Worm (Caenorhabditis elegans) whole organism, midembryonic: ENCODE results near the gene emc-5.

Experiments
- flt-1 ChIP-seq: fragments of 200-800 bp; sonication (Bioruptor generic); IDR thresholded peaks from 2 replicates; pipeline ENCODE4 v1.3.6; 2022; ENCODE audit warnings: missing genetic modification characterization, missing compliant biosample characterization
- ztf-23 ChIP-seq: fragments of 200-800 bp; sonication (Bioruptor generic); IDR thresholded peaks from 2 replicates; pipeline ENCODE4 v1.3.6; 2022; ENCODE audit warnings: missing genetic modification reagents, missing genetic modification characterization, missing compliant biosample characterization

DNA sequence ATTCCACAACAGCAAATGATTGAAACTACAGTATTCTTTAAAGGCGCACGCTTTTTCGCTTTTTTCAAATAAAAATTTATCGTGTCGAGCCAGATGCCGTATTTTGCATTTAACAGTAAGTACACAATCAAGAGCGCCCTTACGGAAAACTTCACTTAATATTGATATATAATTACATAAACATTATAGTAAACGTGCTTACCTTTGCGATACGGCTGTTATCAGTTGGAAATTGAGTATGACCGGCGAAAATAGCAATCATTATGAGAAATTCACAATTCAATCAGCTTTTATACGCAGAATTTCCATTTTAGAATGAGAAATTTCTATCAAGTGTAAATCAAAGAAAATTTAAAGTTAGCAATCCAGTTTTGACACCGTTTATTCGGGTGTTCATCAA lies 3.6 kb downstream of the emc-5 start, which contains the start of gene B0334.20:
- TF ChIP-seq flt-1 (GFP tag; lab: Robert Waterston, UW) (no peak), ztf-23 (GFP tag; lab: Robert Waterston, UW) (no peak)
